Worm (Caenorhabditis elegans): Measurements from ENCODE around the gene K12H6.5.

Gene K12H6.5

ce11 chrII:2800550-2801233 is 25.3 kb downstream of the K12H6.5 start, which contains the start of gene nhr-119 (continued):
- TF ChIP-seq nhr-71 (tag; optimal IDR thresholded peaks at IDR 0.05) (peak; percentile 94), swsn-7 (tag; optimal IDR thresholded peaks at IDR 0.05) (peak; percentile 66), elt-2 (tag; optimal IDR thresholded peaks at IDR 0.05) (peak; percentile 95), nhr-85 (tag) (peak; percentile 98), lin-39 (tag; optimal IDR thresholded peaks at IDR 0.05) (peak; percentile 92), unc-98 (GFP tag; IDR thresholded peaks at IDR 0.05) (no peak), nhr-20 (tag; optimal IDR thresholded peaks at IDR 0.05) (peak; percentile 90), C16A3.4 (tag; optimal IDR thresholded peaks at IDR 0.05) (peak; percentile 19), sptf-1 (tag; optimal IDR thresholded peaks at IDR 0.05) (no peak), nhr-90 (tag; optimal IDR thresholded peaks at IDR 0.05; ENCODE audit: poor library complexity) (peak; percentile 87), nhr-11 (tag; optimal IDR thresholded peaks at IDR 0.05) (peak; percentile 86), jun-1 (tag; optimal IDR thresholded peaks at IDR 0.05) (peak; percentile 73), lin-14 (GFP tag; optimal IDR thresholded peaks at IDR 0.05) (peak; percentile 83), irx-1 (tag; optimal IDR thresholded peaks at IDR 0.05) (peak; percentile 28), unc-86 (tag; optimal IDR thresholded peaks at IDR 0.05) (no peak), rnt-1 (tag; optimal IDR thresholded peaks at IDR 0.05) (peak; percentile 87)

ce11 chrII:2797951-2798350 is 28.0 kb downstream of the K12H6.5 start:
- TF ChIP-seq efl-1 (optimal IDR thresholded peaks at IDR 0.05) (no peak), efl-1 (GFP tag; optimal IDR thresholded peaks at IDR 0.05 in 1 of 2) (peak in 1 of 2 experiments; percentile 63), nhr-28 (tag; optimal IDR thresholded peaks at IDR 0.05) (no peak), sup-37 (GFP tag; optimal IDR thresholded peaks at IDR 0.05) (no peak), nhr-71 (tag; optimal IDR thresholded peaks at IDR 0.05) (no peak), sox-4 (tag; optimal IDR thresholded peaks at IDR 0.05) (no peak), skn-1 (tag; optimal IDR thresholded peaks at IDR 0.05) (no peak), ceh-90 (tag; optimal IDR thresholded peaks at IDR 0.05) (no peak), jun-1 (tag; optimal IDR thresholded peaks at IDR 0.05) (no peak)

ce11 chrII:2796431-2796830 is 29.5 kb downstream of the K12H6.5 start:
- no peak for TF ChIP-seq efl-1 (optimal IDR thresholded peaks at IDR 0.05)
- TF ChIP-seq efl-1 (GFP tag; optimal IDR thresholded peaks at IDR 0.05 in 1 of 2), result peak in 1 of 2 experiments; percentile 87
- no peak for TF ChIP-seq hlh-4 (tag; optimal IDR thresholded peaks at IDR 0.05)

ce11 chrII:2795413-2795812 is 30.6 kb downstream of the K12H6.5 start:
- TF ChIP-seq C34B4.2 (tag; optimal IDR thresholded peaks at IDR 0.05) (no peak), nhr-77 (tag; optimal IDR thresholded peaks at IDR 0.05) (no peak), ztf-4 (tag; optimal IDR thresholded peaks at IDR 0.05) (no peak), ama-1 (optimal IDR thresholded peaks at IDR 0.05) (no peak), efl-3 (GFP tag; optimal IDR thresholded peaks at IDR 0.05) (no peak), elt-3 (tag; optimal IDR thresholded peaks at IDR 0.05) (no peak), mab-9 (GFP tag; IDR thresholded peaks at IDR 0.05) (no peak), dpl-1 (GFP tag; optimal IDR thresholded peaks at IDR 0.05) (no peak), tlp-1 (tag; optimal IDR thresholded peaks at IDR 0.05) (no peak), nhr-19 (GFP tag; conservative IDR thresholded peaks at IDR 0.05) (no peak), nhr-237 (tag; optimal IDR thresholded peaks at IDR 0.05) (no peak), fkh-4 (tag; optimal IDR thresholded peaks at IDR 0.05; ENCODE audit: borderline replicate concordance) (no peak), nhr-28 (tag; optimal IDR thresholded peaks at IDR 0.05) (no peak), aly-2 (tag; optimal IDR thresholded peaks at IDR 0.05) (no peak)
